Worm (Caenorhabditis elegans): ENCODE data around the gene wdr-37.

Gene wdr-37

ce11 chrIII:5624835-5625234 lies 25.0 kb upstream of the wdr-37 start, which contains the start of gene daf-4:
daf-4 (plus strand) TSS chrIII:5625135.
- TF ChIP-seq pqm-1 (tag; optimal IDR thresholded peaks at IDR 0.05) (no peak), ama-1 (optimal IDR thresholded peaks at IDR 0.05) (no peak), F44E2.7 (GFP tag; IDR thresholded peaks at IDR 0.05) (no peak), snpc-1.2 (GFP tag; IDR thresholded peaks at IDR 0.05) (no peak), rbr-2 (tag; optimal IDR thresholded peaks at IDR 0.05) (no peak), ctbp-1 (GFP tag; IDR thresholded peaks at IDR 0.05) (no peak), nhr-41 (GFP tag; IDR thresholded peaks at IDR 0.05) (no peak), nhr-102 (tag; optimal IDR thresholded peaks at IDR 0.05) (no peak), Y75B8A.6 (GFP tag; IDR thresholded peaks at IDR 0.05) (no peak), F10B5.3 (tag; optimal IDR thresholded peaks at IDR 0.05) (no peak), Y5F2A.4 (GFP tag; optimal IDR thresholded peaks at IDR 0.05) (no peak), ZK337.2 (GFP tag; IDR thresholded peaks at IDR 0.05) (no peak), lin-15B (tag; optimal IDR thresholded peaks at IDR 0.05) (no peak), F26F4.8 (GFP tag; conservative IDR thresholded peaks at IDR 0.05) (no peak), nhr-11 (tag; optimal IDR thresholded peaks at IDR 0.05) (no peak), skn-1 (tag; optimal IDR thresholded peaks at IDR 0.05) (no peak)

DNA sequence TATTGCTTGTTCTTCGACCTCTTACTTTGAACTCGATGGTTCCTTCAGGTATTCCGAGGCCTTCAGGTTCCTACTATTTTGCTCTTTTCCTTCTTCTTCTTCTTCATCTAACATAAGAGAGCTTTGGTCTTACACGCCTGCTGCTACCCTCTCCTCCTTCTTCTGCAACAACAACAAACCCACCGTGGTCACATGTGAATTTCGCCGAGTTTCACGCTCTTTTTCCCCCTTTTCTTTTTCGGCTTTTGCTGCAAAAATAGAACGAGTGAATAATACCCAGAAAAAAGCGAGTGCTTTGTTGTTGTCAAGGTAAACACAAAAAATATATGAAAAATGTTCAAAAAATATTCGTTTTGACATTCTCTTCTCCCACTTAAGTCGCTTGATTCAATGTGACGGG lies 23.6 kb upstream of the wdr-37 start:
- no peak for TF ChIP-seq Y48G9A.11 (GFP tag; IDR thresholded peaks at IDR 0.05)
- peak; percentile 28 for TF ChIP-seq hlh-11 (tag; optimal IDR thresholded peaks at IDR 0.05)
- no peak for TF ChIP-seq fos-1 (tag; optimal IDR thresholded peaks at IDR 0.05)
- peak in 1 of 2 experiments; percentile 58 for TF ChIP-seq mdl-1 (tag; optimal IDR thresholded peaks at IDR 0.05)
- TF ChIP-seq ceh-62 (tag; optimal IDR thresholded peaks at IDR 0.05), result no peak
- no peak for TF ChIP-seq daf-16 (GFP tag; optimal IDR thresholded peaks at IDR 0.05)
- TF ChIP-seq daf-16 (tag; optimal IDR thresholded peaks at IDR 0.05), result peak; percentile 4
- TF ChIP-seq ZK546.5 (tag; optimal IDR thresholded peaks at IDR 0.05), result no peak
- peak; percentile 49 for TF ChIP-seq nhr-11 (tag; optimal IDR thresholded peaks at IDR 0.05)
- peak in 1 of 2 experiments; percentile 39 for TF ChIP-seq lsy-2 (tag; optimal IDR thresholded peaks at IDR 0.05)
- peak; percentile 74 for TF ChIP-seq hlh-30 (tag; optimal IDR thresholded peaks at IDR 0.05; ENCODE audit: insufficient read depth)

- no peak for TF ChIP-seq skn-1 (tag; optimal IDR thresholded peaks at IDR 0.05)
- TF ChIP-seq unc-62 (GFP tag; optimal IDR thresholded peaks at IDR 0.05 in 1 of 2), result peak in 1 of 2 experiments; percentile 78
- TF ChIP-seq unc-62 (tag; optimal IDR thresholded peaks at IDR 0.05), result no peak
- TF ChIP-seq arid-1 (GFP tag; conservative IDR thresholded peaks at IDR 0.05), result no peak
- TF ChIP-seq fos-1 (tag; optimal IDR thresholded peaks at IDR 0.05), result no peak
- no peak for TF ChIP-seq mxl-2 (GFP tag; conservative IDR thresholded peaks at IDR 0.05)
- peak; percentile 66 for TF ChIP-seq nhr-28 (tag; optimal IDR thresholded peaks at IDR 0.05)
- TF ChIP-seq aha-1 (tag), result peak; percentile 85
- TF ChIP-seq Y5F2A.4 (GFP tag; optimal IDR thresholded peaks at IDR 0.05), result no peak
- no peak for TF ChIP-seq ceh-44 (GFP tag; IDR thresholded peaks at IDR 0.05)
- no peak for TF ChIP-seq ceh-82 (tag; optimal IDR thresholded peaks at IDR 0.05)
- no peak for TF ChIP-seq hlh-30 (tag; optimal IDR thresholded peaks at IDR 0.05; ENCODE audit: insufficient read depth)
- TF ChIP-seq lin-39 (tag; optimal IDR thresholded peaks at IDR 0.05), result no peak
- no peak for TF ChIP-seq daf-16 (GFP tag; optimal IDR thresholded peaks at IDR 0.05)
- TF ChIP-seq daf-16 (tag; optimal IDR thresholded peaks at IDR 0.05), result peak; percentile 27
- TF ChIP-seq nhr-41 (GFP tag; IDR thresholded peaks at IDR 0.05), result no peak
- TF ChIP-seq mdt-29 (GFP tag; IDR thresholded peaks at IDR 0.05), result no peak
- TF ChIP-seq hlh-11 (tag; optimal IDR thresholded peaks at IDR 0.05), result no peak
- TF ChIP-seq Y48G9A.11 (GFP tag; IDR thresholded peaks at IDR 0.05), result no peak
Measured at ce11 chrIII:5622232-5623009, 22.6 kb upstream of the wdr-37 start.

DNA sequence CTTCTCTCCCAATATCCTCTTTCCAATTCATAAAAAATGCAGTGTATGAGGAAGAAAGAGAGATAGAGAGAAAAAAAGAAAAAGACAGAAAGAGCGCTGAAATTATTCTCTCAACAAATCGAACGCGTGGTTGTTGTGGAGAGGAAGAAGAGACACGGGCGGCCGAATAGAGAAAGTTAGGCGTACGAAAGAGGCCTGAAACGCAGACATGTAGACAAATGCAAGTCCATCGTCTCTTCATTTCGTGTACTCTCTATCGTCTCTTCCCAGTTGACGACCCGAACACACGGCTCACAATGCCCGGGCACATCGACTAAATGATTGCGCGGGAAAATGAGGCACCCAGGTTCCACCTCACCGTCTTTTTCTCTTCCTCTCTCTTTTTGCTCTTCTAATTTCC lies 21.4 kb upstream of the wdr-37 start:
- no peak for TF ChIP-seq nhr-41 (GFP tag; IDR thresholded peaks at IDR 0.05)
- TF ChIP-seq dve-1 (tag; optimal IDR thresholded peaks at IDR 0.05; ENCODE audit: insufficient read depth), result peak; percentile 47
- TF ChIP-seq fkh-10 (GFP tag; optimal IDR thresholded peaks at IDR 0.05), result peak; percentile 69
- TF ChIP-seq zip-2 (tag; optimal IDR thresholded peaks at IDR 0.05), result peak; percentile 9
- peak in 1 of 2 experiments; percentile 16 for TF ChIP-seq daf-16 (GFP tag; optimal IDR thresholded peaks at IDR 0.05)
- TF ChIP-seq daf-16 (tag; optimal IDR thresholded peaks at IDR 0.05), result peak; percentile 40
- peak; percentile 86 for TF ChIP-seq hlh-30 (tag; optimal IDR thresholded peaks at IDR 0.05; ENCODE audit: insufficient read depth)
- TF ChIP-seq nhr-11 (tag; optimal IDR thresholded peaks at IDR 0.05), result peak; percentile 84
- 0 out of 2 replicates have a peak, but pooled peaks have one; percentile 69 for TF ChIP-seq egl-43 (GFP tag; IDR thresholded peaks at IDR 0.05)
- no peak for TF ChIP-seq daf-12 (tag; optimal IDR thresholded peaks at IDR 0.05)
- TF ChIP-seq ztf-7 (tag; optimal IDR thresholded peaks at IDR 0.05), result no peak
- TF ChIP-seq pha-4 (GFP tag; IDR thresholded peaks at IDR 0.05), result no peak
- no peak for TF ChIP-seq pha-4 (tag; optimal IDR thresholded peaks at IDR 0.05)
- no peak for TF ChIP-seq ceh-28 (tag; optimal IDR thresholded peaks at IDR 0.05)
- TF ChIP-seq pqm-1 (tag; optimal IDR thresholded peaks at IDR 0.05), result peak; percentile 43
- peak; percentile 46 for TF ChIP-seq dpl-1 (GFP tag; optimal IDR thresholded peaks at IDR 0.05)
